Worm (Caenorhabditis elegans) whole organism, mixed stage, embryonic: ENCODE measurements around the gene B0454.8.
A peak's percentile ranks its signal among the peaks of the same experiment; 100 is the strongest.

ENCODE experiments used
- M03D4.4 ChIP-seq: sonication (generic microtip); optimal IDR thresholded peaks from 2 replicates; lab custom pipeline; 2017; ENCODE audit warnings: mild to moderate bottlenecking, missing genetic modification characterization, missing compliant biosample characterization
- bed-3 ChIP-seq: fragments of 200-800 bp; sonication (Bioruptor generic); optimal IDR thresholded peaks from 3 replicates; lab custom pipeline; 2018; ENCODE audit warnings: mild to moderate bottlenecking, missing genetic modification characterization, moderate library complexity, missing compliant biosample characterization
- blmp-1 ChIP-seq: fragments of 150-350 bp; optimal IDR thresholded peaks from 2 replicates; lab custom pipeline; 2014; ENCODE audit warnings: missing biosample characterization, missing genetic modification characterization
- ceh-39 ChIP-seq: fragments of 150-350 bp; optimal IDR thresholded peaks from 2 replicates; lab custom pipeline; 2014; ENCODE audit warnings: missing biosample characterization, missing genetic modification characterization
- ceh-43 ChIP-seq: fragments of 200-800 bp; sonication (Bioruptor generic); optimal IDR thresholded peaks from 2 replicates; lab custom pipeline; 2018; ENCODE audit warnings: mild to moderate bottlenecking, missing genetic modification characterization, moderate library complexity, missing compliant biosample characterization
- cnd-1 ChIP-seq: fragments of 200-800 bp; sonication (Bioruptor generic); optimal IDR thresholded peaks from 2 replicates; lab custom pipeline; 2018; ENCODE audit warnings: mild to moderate bottlenecking, missing genetic modification characterization, missing compliant biosample characterization
- drap-1 ChIP-seq: fragments of 200-800 bp; sonication (Bioruptor generic); optimal IDR thresholded peaks from 3 replicates; lab custom pipeline; 2018; ENCODE audit warnings: mild to moderate bottlenecking, missing genetic modification characterization, missing compliant biosample characterization
- elt-1 ChIP-seq: sonication (generic microtip); optimal IDR thresholded peaks from 2 replicates; lab custom pipeline; 2017; ENCODE audit warnings: missing genetic modification characterization, mild to moderate bottlenecking, missing compliant biosample characterization, antibody characterized with exemption, moderate library complexity, borderline replicate concordance; ENCODE audit not compliant: insufficient read depth
- elt-3 ChIP-seq: fragments of 150-350 bp; optimal IDR thresholded peaks from 2 replicates; lab custom pipeline; 2014; ENCODE audit warnings: missing biosample characterization, missing genetic modification characterization
- flh-1 ChIP-seq: fragments of 200-800 bp; sonication (Bioruptor generic); optimal IDR thresholded peaks from 2 replicates; lab custom pipeline; 2018; ENCODE audit warnings: mild to moderate bottlenecking, missing genetic modification characterization, moderate library complexity, missing compliant biosample characterization
- ham-2 ChIP-seq: fragments of 200-800 bp; sonication (Bioruptor generic); optimal IDR thresholded peaks from 2 replicates; lab custom pipeline; 2018; ENCODE audit warnings: mild to moderate bottlenecking, missing genetic modification characterization, missing compliant biosample characterization
- hlh-1 ChIP-seq: fragments of 150-350 bp; optimal IDR thresholded peaks from 2 replicates; lab custom pipeline; 2014; ENCODE audit warnings: missing biosample characterization, missing genetic modification reagents, missing genetic modification characterization
- lin-13 ChIP-seq: fragments of 150-350 bp; optimal IDR thresholded peaks from 2 replicates; lab custom pipeline; 2014; ENCODE audit warnings: missing biosample characterization, missing genetic modification characterization
- lin-32 ChIP-seq: fragments of 200-800 bp; sonication (Bioruptor generic); optimal IDR thresholded peaks from 2 replicates; lab custom pipeline; 2018; ENCODE audit warnings: mild to moderate bottlenecking, missing genetic modification characterization, missing compliant biosample characterization
- lsy-2 ChIP-seq: fragments of 150-350 bp; optimal IDR thresholded peaks from 2 replicates; lab custom pipeline; 2014; ENCODE audit warnings: missing biosample characterization, missing genetic modification characterization
- mab-5 ChIP-seq: fragments of 150-350 bp; optimal IDR thresholded peaks from 2 replicates; lab custom pipeline; 2014; ENCODE audit warnings: missing biosample characterization, missing genetic modification characterization
- mep-1 ChIP-seq: fragments of 150-350 bp; optimal IDR thresholded peaks from 2 replicates; lab custom pipeline; 2017; ENCODE audit warnings: missing biosample characterization, missing genetic modification reagents, missing genetic modification characterization, inconsistent platforms
- mls-2 ChIP-seq: sonication (generic microtip); optimal IDR thresholded peaks from 2 replicates; lab custom pipeline; 2016; ENCODE audit warnings: mild to moderate bottlenecking, missing genetic modification characterization, moderate library complexity, missing compliant biosample characterization
- nhr-12 ChIP-seq: fragments of 150-350 bp; optimal IDR thresholded peaks from 2 replicates; lab custom pipeline; 2014; ENCODE audit warnings: missing biosample characterization, missing genetic modification characterization
- nhr-2 ChIP-seq: fragments of 150-350 bp; optimal IDR thresholded peaks from 2 replicates; lab custom pipeline; 2014; ENCODE audit warnings: missing biosample characterization, missing genetic modification characterization
- nhr-28 ChIP-seq: fragments of 150-350 bp; optimal IDR thresholded peaks from 2 replicates; lab custom pipeline; 2014; ENCODE audit warnings: missing biosample characterization, missing genetic modification characterization
- nhr-76 ChIP-seq: sonication (generic microtip); optimal IDR thresholded peaks from 2 replicates; lab custom pipeline; 2017; ENCODE audit warnings: missing biosample characterization, missing genetic modification characterization
- pha-4 ChIP-seq: fragments of 150-350 bp; optimal IDR thresholded peaks from 2 replicates; lab custom pipeline; 2018; ENCODE audit warnings: missing biosample characterization, missing genetic modification reagents, missing genetic modification characterization
- sem-2 ChIP-seq: fragments of 200-800 bp; sonication (Bioruptor generic); optimal IDR thresholded peaks from 2 replicates; lab custom pipeline; 2018; ENCODE audit warnings: mild to moderate bottlenecking, missing genetic modification characterization, missing compliant biosample characterization
- tbx-8 ChIP-seq: fragments of 200-800 bp; sonication (Bioruptor generic); optimal IDR thresholded peaks from 2 replicates; lab custom pipeline; 2018; ENCODE audit warnings: mild to moderate bottlenecking, missing genetic modification characterization, moderate library complexity, missing compliant biosample characterization
- unc-120 ChIP-seq: sonication (generic microtip); optimal IDR thresholded peaks from 2 replicates; lab custom pipeline; 2017; ENCODE audit warnings: missing genetic modification characterization, missing compliant biosample characterization; ENCODE audit not compliant: poor library complexity, severe bottlenecking
- unc-39 ChIP-seq: fragments of 150-350 bp; optimal IDR thresholded peaks from 2 replicates; lab custom pipeline; 2014; ENCODE audit warnings: missing biosample characterization, missing genetic modification characterization
- unc-62 ChIP-seq: fragments of 150-350 bp; optimal IDR thresholded peaks from 2 replicates; lab custom pipeline; 2014; ENCODE audit warnings: missing biosample characterization, missing genetic modification reagents, missing genetic modification characterization
- zip-8 ChIP-seq: fragments of 150-350 bp; optimal IDR thresholded peaks from 2 replicates; lab custom pipeline; 2014; ENCODE audit warnings: missing biosample characterization, missing genetic modification characterization

Gene B0454.8

ce11 chrII:3055531-3055930, 12.3 kb upstream of the B0454.8 start:
- TF ChIP-seq lsy-2 (no peak), ham-2 (GFP tag; lab: Kevin White, UChicago) (peak; percentile 39), mep-1 (tag; lab: Kevin White, UChicago) (no peak), elt-3 (tag; lab: Kevin White, UChicago) (no peak), M03D4.4 (tag; lab: Kevin White, UChicago) (no peak), mls-2 (peak; percentile 41), nhr-2 (tag; lab: Kevin White, UChicago) (peak; percentile 15), lin-13 (peak; percentile 14)

- no peak for TF ChIP-seq elt-1 (tag; lab: Kevin White, UChicago)
- peak; percentile 10 for TF ChIP-seq pha-4 (tag; lab: Kevin White, UChicago)
Measured at ce11 chrII:3054622-3055021, 11.4 kb upstream of the B0454.8 start.

ce11 chrII:3054221-3054620, 11.0 kb upstream of the B0454.8 start, which contains the start of gene lido-13:
lido-13 (minus strand) TSS chrII:3054321.
- no peak for TF ChIP-seq drap-1 (GFP tag; lab: Kevin White, UChicago)
- TF ChIP-seq mls-2 = no peak
- no peak for TF ChIP-seq pha-4 (tag; lab: Kevin White, UChicago)
- TF ChIP-seq zip-8 (tag; lab: Kevin White, UChicago) = no peak
- TF ChIP-seq sem-2 (GFP tag; lab: Kevin White, UChicago) = no peak
- TF ChIP-seq mep-1 (tag; lab: Kevin White, UChicago) = no peak
- no peak for TF ChIP-seq nhr-28 (tag; lab: Kevin White, UChicago)
- TF ChIP-seq unc-62 (GFP tag; lab: Kevin White, UChicago) = no peak
- TF ChIP-seq ceh-39 (tag; lab: Kevin White, UChicago) = no peak
- no peak for TF ChIP-seq hlh-1 (tag; lab: Kevin White, UChicago)
- no peak for TF ChIP-seq blmp-1
- TF ChIP-seq elt-1 (tag; lab: Kevin White, UChicago) = no peak
- no peak for TF ChIP-seq bed-3 (GFP tag; lab: Kevin White, UChicago)
- TF ChIP-seq elt-3 (tag; lab: Kevin White, UChicago) = no peak
- no peak for TF ChIP-seq lin-32 (GFP tag; lab: Kevin White, UChicago)
- TF ChIP-seq tbx-8 (GFP tag; lab: Kevin White, UChicago) = no peak
- TF ChIP-seq flh-1 (GFP tag; lab: Kevin White, UChicago) = no peak

- no peak for TF ChIP-seq mep-1 (tag; lab: Kevin White, UChicago)
- TF ChIP-seq, all 35 proteins: peak for 0
Measured at ce11 chrII:3053689-3054088, 10.4 kb upstream of the B0454.8 start.

- TF ChIP-seq nhr-76 (tag; lab: Kevin White, UChicago) = no peak
- no peak for TF ChIP-seq cnd-1 (tag; lab: Kevin White, UChicago)
- TF ChIP-seq ceh-43 (GFP tag; lab: Kevin White, UChicago) = no peak
- no peak for TF ChIP-seq mab-5 (tag; lab: Kevin White, UChicago)
- TF ChIP-seq lsy-2 = no peak
- TF ChIP-seq tbx-8 (GFP tag; lab: Kevin White, UChicago) = no peak
- TF ChIP-seq drap-1 (GFP tag; lab: Kevin White, UChicago) = no peak
- TF ChIP-seq unc-39 (tag; lab: Kevin White, UChicago) = no peak
- no peak for TF ChIP-seq hlh-1 (tag; lab: Kevin White, UChicago)
- TF ChIP-seq ham-2 (GFP tag; lab: Kevin White, UChicago) = no peak
- TF ChIP-seq zip-8 (tag; lab: Kevin White, UChicago) = no peak
- no peak for TF ChIP-seq sem-2 (GFP tag; lab: Kevin White, UChicago)
Measured at ce11 chrII:3052843-3053242, 9.6 kb upstream of the B0454.8 start.

- TF ChIP-seq sem-2 (GFP tag; lab: Kevin White, UChicago) = no peak
- TF ChIP-seq elt-3 (tag; lab: Kevin White, UChicago) = no peak
- no peak for TF ChIP-seq lsy-2
- TF ChIP-seq mep-1 (tag; lab: Kevin White, UChicago) = no peak
- no peak for TF ChIP-seq ham-2 (GFP tag; lab: Kevin White, UChicago)
- TF ChIP-seq cnd-1 (tag; lab: Kevin White, UChicago) = no peak
- TF ChIP-seq ceh-39 (tag; lab: Kevin White, UChicago) = no peak
- TF ChIP-seq drap-1 (GFP tag; lab: Kevin White, UChicago) = no peak
- TF ChIP-seq zip-8 (tag; lab: Kevin White, UChicago) = no peak
- TF ChIP-seq nhr-2 (tag; lab: Kevin White, UChicago) = no peak
- TF ChIP-seq nhr-12 = no peak
- no peak for TF ChIP-seq unc-120
- TF ChIP-seq elt-1 (tag; lab: Kevin White, UChicago) = no peak
Measured at ce11 chrII:3051332-3051731, 8.1 kb upstream of the B0454.8 start.
